Worm (Caenorhabditis elegans) whole organism, mixed stage, embryonic: ENCODE data around the gene unc-76.

Experiments
- cnd-1 ChIP-seq: fragments of 200-800 bp; sonication (Bioruptor generic); optimal IDR thresholded peaks from 2 replicates; lab custom pipeline; 2018; ENCODE audit warnings: mild to moderate bottlenecking, missing genetic modification characterization, missing compliant biosample characterization
- ztf-11 ChIP-seq: fragments of 150-350 bp; optimal IDR thresholded peaks from 2 replicates; lab custom pipeline; 2014; ENCODE audit warnings: missing biosample characterization, missing genetic modification characterization

DNA sequence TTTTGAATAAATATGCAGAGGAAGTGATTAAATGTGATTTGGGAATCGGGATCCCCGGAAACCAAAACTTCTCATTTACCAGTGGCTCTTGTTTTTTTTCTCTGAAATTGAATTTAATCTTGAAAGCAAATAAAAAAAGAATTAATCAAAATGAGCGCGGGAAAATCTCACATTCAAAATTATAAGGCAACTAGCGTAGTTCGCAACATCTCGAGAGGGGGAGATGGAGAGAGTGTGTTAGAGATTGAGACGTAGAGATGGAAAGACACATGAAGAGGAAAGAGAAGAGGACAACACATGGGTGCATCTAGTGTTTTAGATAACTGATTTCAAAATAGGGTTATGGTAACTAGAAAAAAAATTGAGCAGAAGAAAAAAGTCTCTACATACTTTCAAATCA lies 23.5 kb upstream of the unc-76 start, which contains the start of gene sdc-3:
- TF ChIP-seq ztf-11 (tag; lab: Kevin White, UChicago): no peak
- TF ChIP-seq cnd-1 (tag; lab: Kevin White, UChicago): no peak
